Worm (Caenorhabditis elegans) whole organism, young adult: ENCODE measurements around the gene F54F7.2.

ENCODE experiments used
- F39B2.1 ChIP-seq: fragments of 200-800 bp; sonication (Bioruptor generic); IDR thresholded peaks from 2 replicates; pipeline ENCODE4 v1.3.6; 2022; ENCODE audit warnings: missing genetic modification reagents, missing genetic modification characterization, missing compliant biosample characterization
- ccch-3 ChIP-seq: fragments of 200-800 bp; sonication (Bioruptor generic); optimal IDR thresholded peaks from 2 replicates; lab custom pipeline; 2018; ENCODE audit warnings: mild to moderate bottlenecking, missing genetic modification characterization, missing compliant biosample characterization
- cebp-1 ChIP-seq, 2 experiments: fragments of 200-800 bp in 1 of 2; sonication (Bioruptor generic) in 1 of 2; sonication (generic microtip) in 1 of 2; IDR thresholded peaks in 1 of 2; optimal IDR thresholded peaks in 1 of 2; 2 replicates each; pipeline versions ENCODE4 v1.3.6 to Lab custom; 2017 to 2022; ENCODE audit warnings: missing compliant biosample characterization in 2 of 2, missing genetic modification characterization in 2 of 2, mild to moderate bottlenecking in 1 of 2, missing genetic modification reagents in 1 of 2, moderate library complexity in 1 of 2
- cebp-2 ChIP-seq: fragments of 200-800 bp; sonication (Bioruptor generic); IDR thresholded peaks from 2 replicates; pipeline ENCODE4 v1.3.6; 2022; ENCODE audit warnings: missing genetic modification characterization, missing compliant biosample characterization
- chd-7 ChIP-seq: sonication (generic microtip); optimal IDR thresholded peaks from 2 replicates; lab custom pipeline; 2016; ENCODE audit warnings: mild to moderate bottlenecking, missing genetic modification characterization, moderate library complexity, missing compliant biosample characterization
- hlh-26 ChIP-seq: fragments of 200-800 bp; sonication (Bioruptor generic); conservative IDR thresholded peaks from 2 replicates; pipeline ENCODE4 v1.3.6; 2022; ENCODE audit warnings: missing genetic modification reagents, missing genetic modification characterization, missing compliant biosample characterization
- lsl-1 ChIP-seq: fragments of 200-800 bp; sonication (Bioruptor generic); optimal IDR thresholded peaks from 2 replicates; lab custom pipeline; 2018; ENCODE audit warnings: mild to moderate bottlenecking, missing genetic modification characterization, moderate library complexity, missing compliant biosample characterization
- sptf-2 ChIP-seq: fragments of 200-800 bp; sonication (Bioruptor generic); optimal IDR thresholded peaks from 2 replicates; lab custom pipeline; 2018; ENCODE audit warnings: mild to moderate bottlenecking, missing genetic modification characterization, missing compliant biosample characterization
- tbp1 ChIP-seq: fragments of 200-800 bp; sonication (Bioruptor generic); optimal IDR thresholded peaks from 2 replicates; lab custom pipeline; 2018; ENCODE audit warnings: mild to moderate bottlenecking, missing genetic modification characterization, missing compliant biosample characterization

DNA sequence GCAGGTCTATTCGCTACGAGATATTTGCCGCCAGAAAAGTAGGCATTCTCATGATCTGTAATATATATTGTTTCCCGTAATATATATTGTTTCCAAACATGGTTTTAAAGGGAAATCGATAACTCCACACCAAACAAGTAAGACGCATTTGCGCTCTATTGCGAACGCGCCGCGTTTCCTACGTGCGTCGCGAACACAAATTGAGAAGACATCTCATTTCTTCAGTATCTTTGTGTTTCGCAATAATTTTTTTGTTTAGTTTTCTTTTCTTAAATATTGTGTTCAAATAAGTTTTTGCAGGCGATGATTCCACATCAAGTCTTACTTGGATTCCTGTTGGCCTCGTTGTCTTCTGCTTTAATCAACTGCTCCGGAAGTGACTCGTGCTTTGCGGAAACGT lies 21.6 kb downstream of the F54F7.2 start, which contains the start of gene F54F7.6:
- TF ChIP-seq chd-7 (tag; lab: Kevin White, UChicago) (no peak), hlh-26 (GFP tag; lab: Robert Waterston, UW) (no peak), cebp-2 (no peak), sptf-2 (GFP tag; lab: Kevin White, UChicago) (no peak), tbp1 (GFP tag; lab: Kevin White, UChicago) (no peak), cebp-1 (GFP tag; IDR thresholded peaks at IDR 0.05; lab: Robert Waterston, UW) (no peak), cebp-1 (tag; optimal IDR thresholded peaks at IDR 0.05; lab: Kevin White, UChicago) (no peak), lsl-1 (GFP tag; lab: Kevin White, UChicago) (no peak), ccch-3 (no peak), F39B2.1 (no peak)
